Worm (Caenorhabditis elegans) whole organism, young adult: Measurements from ENCODE around the gene Y53G8AL.1.

ENCODE experiments used
- B0261.1 ChIP-seq: sonication (generic microtip); optimal IDR thresholded peaks from 2 replicates; lab custom pipeline; 2016; ENCODE audit warnings: mild to moderate bottlenecking, missing genetic modification characterization, moderate library complexity, missing compliant biosample characterization
- F10E7.11 ChIP-seq: sonication (generic microtip); optimal IDR thresholded peaks from 2 replicates; lab custom pipeline; 2017; ENCODE audit warnings: mild to moderate bottlenecking, missing genetic modification characterization, moderate library complexity, missing compliant biosample characterization
- F33H1.4 ChIP-seq: fragments of 200-800 bp; sonication (Bioruptor generic); IDR thresholded peaks from 2 replicates; pipeline ENCODE4 v1.3.6; 2022; ENCODE audit warnings: missing genetic modification reagents, missing genetic modification characterization, missing compliant biosample characterization
- F57A8.1 ChIP-seq: fragments of 200-800 bp; sonication (Bioruptor generic); optimal IDR thresholded peaks from 2 replicates; lab custom pipeline; 2018; ENCODE audit warnings: mild to moderate bottlenecking, missing genetic modification characterization, moderate library complexity, missing compliant biosample characterization
- T26A5.8 ChIP-seq: sonication (generic microtip); optimal IDR thresholded peaks from 2 replicates; lab custom pipeline; 2016; ENCODE audit warnings: missing genetic modification characterization, missing compliant biosample characterization
- Y53F4B.3 ChIP-seq: fragments of 200-800 bp; sonication (Bioruptor generic); IDR thresholded peaks from 2 replicates; pipeline ENCODE4 v1.3.6; 2022; ENCODE audit warnings: missing genetic modification reagents, missing genetic modification characterization, missing compliant biosample characterization
- Y56A3A.18 ChIP-seq: fragments of 200-800 bp; sonication (Bioruptor generic); IDR thresholded peaks from 2 replicates; pipeline ENCODE4 v1.3.6; 2022; ENCODE audit warnings: missing genetic modification reagents, missing genetic modification characterization, missing compliant biosample characterization
- Y95B8A.8 ChIP-seq: fragments of 200-800 bp; sonication (Bioruptor generic); IDR thresholded peaks from 2 replicates; pipeline ENCODE4 v1.3.6; 2022; ENCODE audit warnings: missing genetic modification reagents, missing genetic modification characterization, missing compliant biosample characterization
- athp-1 ChIP-seq: sonication (generic microtip); optimal IDR thresholded peaks from 2 replicates; lab custom pipeline; 2017; ENCODE audit warnings: mild to moderate bottlenecking, missing genetic modification characterization, missing compliant biosample characterization
- attf-6 ChIP-seq: fragments of 200-800 bp; sonication (Bioruptor generic); IDR thresholded peaks from 2 replicates; pipeline ENCODE4 v1.3.6; 2022; ENCODE audit warnings: missing genetic modification reagents, missing genetic modification characterization, missing compliant biosample characterization
- bed-1 ChIP-seq: fragments of 200-800 bp; sonication (Bioruptor generic); IDR thresholded peaks from 2 replicates; pipeline ENCODE4 v1.3.6; 2022; ENCODE audit warnings: missing genetic modification reagents, missing genetic modification characterization, missing compliant biosample characterization
- chd-7 ChIP-seq: sonication (generic microtip); optimal IDR thresholded peaks from 2 replicates; lab custom pipeline; 2016; ENCODE audit warnings: mild to moderate bottlenecking, missing genetic modification characterization, moderate library complexity, missing compliant biosample characterization
- die-1 ChIP-seq: sonication (generic microtip); optimal IDR thresholded peaks from 2 replicates; lab custom pipeline; 2016; ENCODE audit warnings: missing genotype, mild to moderate bottlenecking, missing genetic modification characterization, missing compliant biosample characterization
- egrh-3 ChIP-seq: fragments of 200-800 bp; sonication (Bioruptor generic); IDR thresholded peaks from 2 replicates; pipeline ENCODE4 v1.3.6; 2022; ENCODE audit warnings: missing genetic modification reagents, missing genetic modification characterization, missing compliant biosample characterization
- fkh-3 ChIP-seq: sonication (generic microtip); optimal IDR thresholded peaks from 2 replicates; lab custom pipeline; 2016; ENCODE audit warnings: mild to moderate bottlenecking, missing genetic modification characterization, missing compliant biosample characterization
- him-1 ChIP-seq: sonication (generic microtip); optimal IDR thresholded peaks from 2 replicates; lab custom pipeline; 2016; ENCODE audit warnings: missing genotype, missing genetic modification reagents, missing genetic modification characterization, missing compliant biosample characterization
- hmg-1.2 ChIP-seq: fragments of 200-800 bp; sonication (Bioruptor generic); IDR thresholded peaks from 2 replicates; pipeline ENCODE4 v1.3.6; 2022; ENCODE audit warnings: missing genetic modification reagents, missing genetic modification characterization, missing compliant biosample characterization
- hrde-1 ChIP-seq: sonication (generic microtip); optimal IDR thresholded peaks from 2 replicates; lab custom pipeline; 2016; ENCODE audit warnings: missing genetic modification characterization, mild to moderate bottlenecking, missing compliant biosample characterization, moderate library complexity, missing genotype, missing genetic modification reagents, borderline replicate concordance
- lag-1 ChIP-seq: fragments of 200-800 bp; sonication (Bioruptor generic); IDR thresholded peaks from 2 replicates; pipeline ENCODE4 v1.3.6; 2022; ENCODE audit warnings: missing genetic modification reagents, missing genetic modification characterization, missing compliant biosample characterization
- let-607 ChIP-seq, 2 experiments: fragments of 200-800 bp in 1 of 2; sonication (Bioruptor generic) in 1 of 2; sonication (generic microtip) in 1 of 2; optimal IDR thresholded peaks; 2 replicates each; lab custom pipeline; 2016 to 2018; ENCODE audit warnings: mild to moderate bottlenecking in 2 of 2, missing compliant biosample characterization in 2 of 2, missing genetic modification characterization in 2 of 2, moderate library complexity in 2 of 2, missing genotype in 1 of 2
- lin-40 ChIP-seq: sonication (generic microtip); optimal IDR thresholded peaks from 2 replicates; lab custom pipeline; 2016; ENCODE audit warnings: missing genetic modification characterization, mild to moderate bottlenecking, missing compliant biosample characterization, missing genotype, missing genetic modification reagents
- madf-3 ChIP-seq: fragments of 200-800 bp; sonication (Bioruptor generic); IDR thresholded peaks from 2 replicates; pipeline ENCODE4 v1.3.6; 2022; ENCODE audit warnings: missing genetic modification reagents, missing genetic modification characterization, missing compliant biosample characterization
- mel-28 ChIP-seq: sonication (generic microtip); optimal IDR thresholded peaks from 2 replicates; lab custom pipeline; 2016; ENCODE audit warnings: borderline replicate concordance, mild to moderate bottlenecking, missing genetic modification characterization, missing compliant biosample characterization
- mxl-1 ChIP-seq: sonication (generic microtip); optimal IDR thresholded peaks from 2 replicates; lab custom pipeline; 2016; ENCODE audit warnings: missing genetic modification characterization, missing compliant biosample characterization
- nhr-120 ChIP-seq: fragments of 200-800 bp; sonication (Bioruptor generic); IDR thresholded peaks from 2 replicates; pipeline ENCODE4 v1.3.6; 2022; ENCODE audit warnings: missing genetic modification characterization, missing compliant biosample characterization
- nhr-80 ChIP-seq: sonication (generic microtip); optimal IDR thresholded peaks from 2 replicates; lab custom pipeline; 2016; ENCODE audit warnings: missing genetic modification characterization, missing compliant biosample characterization
- pbrm-1 ChIP-seq: fragments of 200-800 bp; sonication (Bioruptor generic); IDR thresholded peaks from 2 replicates; pipeline ENCODE4 v1.3.6; 2022; ENCODE audit warnings: missing genetic modification reagents, missing genetic modification characterization, missing compliant biosample characterization
- pha-4 ChIP-seq: fragments of 150-350 bp; sonication (generic microtip); optimal IDR thresholded peaks from 2 replicates; lab custom pipeline; 2014; ENCODE audit warnings: missing biosample characterization, missing genetic modification reagents, missing genetic modification characterization
- repo-1 ChIP-seq: sonication (generic microtip); optimal IDR thresholded peaks from 2 replicates; lab custom pipeline; 2017; ENCODE audit warnings: mild to moderate bottlenecking, missing genetic modification characterization, missing compliant biosample characterization
- rpc-1 ChIP-seq, 2 experiments: fragments of 150-350 bp in 1 of 2; sonication (generic microtip) in 1 of 2; optimal IDR thresholded peaks; 2 replicates each; lab custom pipeline; 2014 to 2018; ENCODE audit warnings: missing biosample characterization in 1 of 2, missing genetic modification characterization in 1 of 2, missing genetic modification reagents in 1 of 2, missing genotype in 1 of 2
- snpc-1.1 ChIP-seq: sonication (generic microtip); optimal IDR thresholded peaks from 2 replicates; lab custom pipeline; 2017; ENCODE audit warnings: missing genetic modification characterization, mild to moderate bottlenecking, missing compliant biosample characterization, antibody characterized with exemption, moderate library complexity, missing genotype, missing genetic modification reagents; ENCODE audit not compliant: insufficient read depth
- snpc-4 ChIP-seq, 5 experiments: fragments of 150-350 bp in 1 of 5; sonication (generic microtip) in 4 of 5; optimal IDR thresholded peaks; 2 replicates each; lab custom pipeline; 2014 to 2018; ENCODE audit warnings: missing genetic modification characterization in 5 of 5, missing biosample characterization in 3 of 5, antibody characterized with exemption in 2 of 5, mild to moderate bottlenecking in 2 of 5, missing compliant biosample characterization in 2 of 5, missing genotype in 2 of 5, moderate library complexity in 2 of 5, missing genetic modification reagents in 1 of 5
- somi-1 ChIP-seq: fragments of 200-800 bp; sonication (Bioruptor generic); optimal IDR thresholded peaks from 2 replicates; lab custom pipeline; 2018; ENCODE audit warnings: mild to moderate bottlenecking, missing genetic modification characterization, missing compliant biosample characterization
- tbp1 ChIP-seq: fragments of 200-800 bp; sonication (Bioruptor generic); optimal IDR thresholded peaks from 2 replicates; lab custom pipeline; 2018; ENCODE audit warnings: mild to moderate bottlenecking, missing genetic modification characterization, missing compliant biosample characterization
- zfh-2 ChIP-seq: fragments of 200-800 bp; sonication (Bioruptor generic); conservative IDR thresholded peaks from 2 replicates; pipeline ENCODE4 v1.3.6; 2022; ENCODE audit warnings: missing genetic modification reagents, missing genetic modification characterization, missing compliant biosample characterization

The Y53G8AL.1 gene

ce11 chrIII:3232650-3233152 is at the start of gene Y53G8AL.1:
Gene Y53G8AL.1 (plus strand): TSS chrIII:3233102.
- no peak for TF ChIP-seq somi-1 (GFP tag; lab: Kevin White, UChicago)
- TF ChIP-seq bed-1, result no peak
- TF ChIP-seq mel-28 (tag; lab: Kevin White, UChicago), result no peak
- no peak for TF ChIP-seq snpc-1.1
- no peak for TF ChIP-seq pha-4 (tag; lab: Kevin White, UChicago)
- no peak for TF ChIP-seq snpc-4 (GFP tag; optimal IDR thresholded peaks at IDR 0.05; lab: Kevin White, UChicago)
- TF ChIP-seq snpc-4 (tag; optimal IDR thresholded peaks at IDR 0.05; lab: Kevin White, UChicago), result no peak
- TF ChIP-seq pbrm-1, result no peak
- peak; percentile 74 for TF ChIP-seq zfh-2
- no peak for TF ChIP-seq chd-7
- peak; percentile 19; the same call in 1 of the 2 replicates for TF ChIP-seq egrh-3
- TF ChIP-seq F57A8.1 (GFP tag; lab: Kevin White, UChicago), result no peak
- TF ChIP-seq die-1, result no peak
- no peak for TF ChIP-seq fkh-3
- no peak for TF ChIP-seq lag-1 (GFP tag; lab: Robert Waterston, UW)
- TF ChIP-seq rpc-1 (optimal IDR thresholded peaks at IDR 0.05; lab: Kevin White, UChicago), result no peak
- TF ChIP-seq rpc-1 (tag; optimal IDR thresholded peaks at IDR 0.05; lab: Kevin White, UChicago), result no peak
- no peak for TF ChIP-seq him-1 (tag; lab: Kevin White, UChicago)
- TF ChIP-seq, all 124 proteins: peak for 2

ce11 chrIII:3183377-3183776 is 49.5 kb upstream of the Y53G8AL.1 start, which contains the start of gene lmtr-5:
Gene lmtr-5 (plus strand): TSS chrIII:3183677.
- TF ChIP-seq athp-1 (no peak), lin-40 (tag; lab: Kevin White, UChicago) (no peak)

- TF ChIP-seq F33H1.4 (GFP tag; lab: Robert Waterston, UW) (no peak), mel-28 (tag; lab: Kevin White, UChicago) (no peak), nhr-120 (GFP tag; lab: Robert Waterston, UW) (no peak), attf-6 (GFP tag; lab: Robert Waterston, UW) (no peak), rpc-1 (optimal IDR thresholded peaks at IDR 0.05; lab: Kevin White, UChicago) (no peak), rpc-1 (tag; optimal IDR thresholded peaks at IDR 0.05; lab: Kevin White, UChicago) (peak; percentile 64), hrde-1 (no peak), F10E7.11 (no peak), tbp1 (GFP tag; lab: Kevin White, UChicago) (peak; percentile 76), mxl-1 (tag; lab: Kevin White, UChicago) (no peak), B0261.1 (tag; lab: Kevin White, UChicago) (peak; percentile 50), hmg-1.2 (GFP tag; lab: Robert Waterston, UW) (0 out of 2 replicates have a peak, but pooled peaks have one; percentile 20)
These were observed 47.7 kb upstream of the Y53G8AL.1 start for ce11 chrIII:3185232-3185631.

- TF ChIP-seq tbp1 (GFP tag; lab: Kevin White, UChicago) (peak; percentile 71), him-1 (tag; lab: Kevin White, UChicago) (peak; percentile 15), Y56A3A.18 (GFP tag; lab: Robert Waterston, UW) (no peak), Y53F4B.3 (no peak)
These were observed 46.9 kb upstream of the Y53G8AL.1 start, which contains the start of gene mks-1 for ce11 chrIII:3185980-3186379. Gene mks-1 (plus strand): TSS chrIII:3186280.

ce11 chrIII:3188564-3188963 is 44.3 kb upstream of the Y53G8AL.1 start:
- TF ChIP-seq chd-7 (no peak), T26A5.8 (tag; lab: Kevin White, UChicago) (no peak), B0261.1 (tag; lab: Kevin White, UChicago) (peak; percentile 54), Y95B8A.8 (GFP tag; lab: Robert Waterston, UW) (no peak), F33H1.4 (GFP tag; lab: Robert Waterston, UW) (no peak), rpc-1 (optimal IDR thresholded peaks at IDR 0.05; lab: Kevin White, UChicago) (peak; percentile 36), rpc-1 (tag; optimal IDR thresholded peaks at IDR 0.05; lab: Kevin White, UChicago) (peak; percentile 66), madf-3 (GFP tag; lab: Robert Waterston, UW) (no peak), tbp1 (GFP tag; lab: Kevin White, UChicago) (peak; percentile 80), let-607 (tag; optimal IDR thresholded peaks at IDR 0.05; lab: Kevin White, UChicago) (no peak), nhr-80 (tag; lab: Kevin White, UChicago) (no peak), repo-1 (tag; lab: Kevin White, UChicago) (no peak), pha-4 (tag; lab: Kevin White, UChicago) (no peak)
